Fruit fly (Drosophila melanogaster): ENCODE measurements around the gene Mtpalpha.

Mtpalpha gene

DNA sequence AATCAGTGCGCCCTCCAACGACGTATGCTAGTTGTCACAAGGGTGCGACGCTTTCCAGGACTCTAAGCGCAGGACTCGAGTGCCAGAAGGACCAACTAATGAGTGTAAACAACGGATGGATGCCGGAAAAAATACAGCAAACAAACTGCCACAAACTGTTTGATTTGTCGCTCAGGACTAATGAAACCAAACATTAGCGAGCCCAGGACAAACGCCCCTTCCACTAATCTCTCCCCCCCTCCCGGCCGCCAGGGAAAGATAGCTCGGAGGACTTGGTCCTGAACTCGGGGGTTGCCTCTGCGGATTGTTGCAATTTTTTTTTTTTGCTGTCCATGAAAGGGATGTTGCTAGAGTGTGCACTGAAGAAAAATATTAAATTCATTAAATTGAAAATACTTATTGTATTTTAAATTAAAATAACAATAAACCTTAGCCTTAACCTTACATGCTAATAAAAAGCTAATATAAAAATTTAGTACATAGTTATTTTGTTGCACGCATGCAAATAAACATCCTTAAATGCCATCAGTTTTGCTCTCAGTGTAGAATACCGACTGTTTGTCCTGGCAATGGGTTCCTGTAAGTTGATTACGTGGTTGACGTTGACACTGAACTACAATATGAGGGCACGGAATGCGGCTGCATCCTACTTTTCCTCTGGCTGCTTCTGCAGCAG lies 18.2 kb upstream of the Mtpalpha start:
- TF ChIP-seq Pif1A (GFP tag; optimal IDR thresholded peaks at IDR 0.05) (no peak), CG8159 (tag; optimal IDR thresholded peaks at IDR 0.05) (peak; percentile 37)

dm6 chr2L:9591146-9591545 lies 14.6 kb upstream of the Mtpalpha start:
- TF ChIP-seq Snoo (tag; optimal IDR thresholded peaks at IDR 0.05) (no peak), CG4496 (GFP tag; IDR thresholded peaks at IDR 0.05) (no peak), D1 (tag; optimal IDR thresholded peaks at IDR 0.05) (no peak), CG15710 (tag; optimal IDR thresholded peaks at IDR 0.05) (no peak), CG12605 (GFP tag; IDR thresholded peaks at IDR 0.05) (no peak), fd96Ca (GFP tag; IDR thresholded peaks at IDR 0.05) (no peak), EcR (GFP tag; optimal IDR thresholded peaks at IDR 0.05) (no peak), CG34367 (tag; optimal IDR thresholded peaks at IDR 0.05) (no peak), CG14655 (GFP tag; optimal IDR thresholded peaks at IDR 0.05) (no peak), CG9948 (tag; optimal IDR thresholded peaks at IDR 0.05) (no peak), CG10348 (GFP tag; IDR thresholded peaks at IDR 0.05) (no peak), CG13204 (GFP tag; optimal IDR thresholded peaks at IDR 0.05) (no peak)

dm6 chr2L:9589176-9589575 lies 12.6 kb upstream of the Mtpalpha start, which contains the start of gene CG3841:
Gene CG3841 (plus strand): TSS chr2L:9589476.
- TF ChIP-seq CG15710 (tag; optimal IDR thresholded peaks at IDR 0.05): no peak
- no peak for TF ChIP-seq EcR (GFP tag; optimal IDR thresholded peaks at IDR 0.05)
- no peak for TF ChIP-seq CG9948 (tag; optimal IDR thresholded peaks at IDR 0.05)
- TF ChIP-seq CG10348 (GFP tag; IDR thresholded peaks at IDR 0.05): no peak
- no peak for TF ChIP-seq CG32121 (GFP tag; IDR thresholded peaks at IDR 0.05)
- TF ChIP-seq CG14655 (GFP tag; optimal IDR thresholded peaks at IDR 0.05): no peak
- TF ChIP-seq fd96Ca (GFP tag; IDR thresholded peaks at IDR 0.05): no peak
- no peak for TF ChIP-seq CG8159 (tag; optimal IDR thresholded peaks at IDR 0.05)
- no peak for TF ChIP-seq D1 (tag; optimal IDR thresholded peaks at IDR 0.05)

DNA sequence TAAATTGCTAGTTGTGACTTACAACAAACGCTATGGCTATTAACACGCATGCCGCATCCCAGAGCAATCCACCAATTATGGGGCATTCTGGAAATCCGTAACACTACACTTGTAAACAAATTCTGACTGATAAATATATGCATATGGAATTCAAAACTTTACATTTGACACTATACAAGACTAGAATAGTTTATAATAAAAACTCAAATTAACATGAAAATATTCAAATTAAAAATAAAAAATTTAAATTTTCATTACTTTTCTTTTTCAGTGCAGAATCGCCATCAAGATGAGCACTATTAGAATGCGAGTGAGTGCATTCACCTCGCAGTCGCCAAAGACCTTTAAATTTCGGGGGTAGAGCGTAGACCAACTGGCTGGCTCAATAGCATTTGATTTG lies 9.4 kb upstream of the Mtpalpha start:
- TF ChIP-seq CG13204 (GFP tag; optimal IDR thresholded peaks at IDR 0.05) (no peak), rn (GFP tag; IDR thresholded peaks at IDR 0.05) (no peak), gl (tag; optimal IDR thresholded peaks at IDR 0.05) (no peak), CG9948 (tag; optimal IDR thresholded peaks at IDR 0.05) (no peak), EcR (GFP tag; optimal IDR thresholded peaks at IDR 0.05) (no peak), CG10348 (GFP tag; IDR thresholded peaks at IDR 0.05) (no peak)

DNA sequence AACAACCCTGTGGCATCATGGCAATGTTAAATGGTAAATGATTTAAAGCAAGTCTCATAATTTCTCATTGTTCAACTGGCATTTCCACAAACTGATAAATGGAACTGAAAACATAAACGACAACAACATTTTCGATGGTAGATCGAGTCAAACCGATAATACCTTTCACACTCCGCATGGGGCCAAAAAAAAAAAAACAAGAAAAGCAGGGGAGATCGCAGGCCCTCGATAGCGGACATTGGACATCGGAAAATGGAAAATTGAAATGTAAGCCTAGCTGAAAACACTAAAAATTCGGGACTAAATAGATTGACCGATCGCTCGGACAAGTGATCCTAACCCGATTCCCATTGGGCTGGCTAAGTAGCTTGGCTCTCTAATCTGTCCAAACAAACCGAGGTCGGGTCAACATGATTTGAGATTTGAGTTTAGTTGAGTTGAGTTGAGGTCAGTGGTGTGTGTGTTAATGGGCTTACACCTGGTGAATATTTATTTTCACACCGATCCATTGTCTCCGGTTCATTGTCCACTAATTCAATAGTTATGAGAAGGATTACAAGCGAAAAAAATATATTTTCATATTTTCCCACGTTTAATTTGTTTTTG lies 7.6 kb upstream of the Mtpalpha start:
- no peak for TF ChIP-seq Pif1B (GFP tag; optimal IDR thresholded peaks at IDR 0.05)

DNA sequence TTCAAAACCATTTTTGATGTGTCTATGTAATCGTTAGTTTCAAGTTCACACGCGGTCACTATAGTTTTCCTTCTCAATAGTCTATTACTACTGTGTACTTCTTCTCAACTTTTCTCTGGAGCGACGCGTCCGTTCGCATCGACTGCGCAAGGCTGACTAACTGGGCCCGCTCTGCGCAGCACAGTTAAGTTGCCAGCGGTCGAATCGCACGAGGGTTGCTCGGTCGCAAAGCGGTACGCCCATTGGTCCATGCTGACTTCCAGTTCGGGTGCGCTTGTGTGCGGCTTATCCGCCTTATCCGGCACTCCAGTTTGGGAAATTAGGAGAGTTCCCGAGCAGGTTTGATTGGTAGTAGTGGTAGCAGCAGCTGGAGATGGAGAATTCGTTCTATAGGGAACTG lies 5.0 kb upstream of the Mtpalpha start, which contains the start of gene gcm:
gcm (minus strand) TSS at position 164 of the 400 bp plus-strand sequence.
- TF ChIP-seq CG32121 (GFP tag; IDR thresholded peaks at IDR 0.05) (no peak), CG4496 (GFP tag; IDR thresholded peaks at IDR 0.05) (no peak), Pif1B (GFP tag; optimal IDR thresholded peaks at IDR 0.05) (no peak), gl (tag; optimal IDR thresholded peaks at IDR 0.05) (no peak), CG8159 (tag; optimal IDR thresholded peaks at IDR 0.05) (no peak), Ets98B (GFP tag; IDR thresholded peaks at IDR 0.05) (no peak), CG9948 (tag; optimal IDR thresholded peaks at IDR 0.05) (no peak), CG12605 (GFP tag; IDR thresholded peaks at IDR 0.05) (no peak), CG15710 (tag; optimal IDR thresholded peaks at IDR 0.05) (no peak)

- TF ChIP-seq CG8159 (tag; optimal IDR thresholded peaks at IDR 0.05): no peak
- no peak for TF ChIP-seq CG10348 (GFP tag; IDR thresholded peaks at IDR 0.05)
- TF ChIP-seq fd96Ca (GFP tag; IDR thresholded peaks at IDR 0.05): no peak
- TF ChIP-seq CG32121 (GFP tag; IDR thresholded peaks at IDR 0.05): no peak
- no peak for TF ChIP-seq Pif1B (GFP tag; optimal IDR thresholded peaks at IDR 0.05)
- no peak for TF ChIP-seq CG12605 (GFP tag; IDR thresholded peaks at IDR 0.05)
- TF ChIP-seq CG13204 (GFP tag; optimal IDR thresholded peaks at IDR 0.05): no peak
- TF ChIP-seq CG8301 (tag; optimal IDR thresholded peaks at IDR 0.05): no peak
- TF ChIP-seq CG15710 (tag; optimal IDR thresholded peaks at IDR 0.05): no peak
- no peak for TF ChIP-seq EcR (GFP tag; optimal IDR thresholded peaks at IDR 0.05)
- no peak for TF ChIP-seq Snoo (tag; optimal IDR thresholded peaks at IDR 0.05)
- TF ChIP-seq rn (GFP tag; IDR thresholded peaks at IDR 0.05): no peak
- TF ChIP-seq CG4496 (GFP tag; IDR thresholded peaks at IDR 0.05): no peak
Measured at dm6 chr2L:9579538-9579937, 3.0 kb upstream of the Mtpalpha start, which contains the start of gene CG31709. Gene CG31709 (minus strand): TSS chr2L:9579638.

Measured in whole organism, pupa.